Worm (Caenorhabditis elegans): ENCODE measurements around the gene C56C10.4.

ce11 chrII:6592251-6592650, 9.4 kb downstream of the C56C10.4 start, which contains the start of gene C56C10.9:
- TF ChIP-seq W03F9.2 (tag; optimal IDR thresholded peaks at IDR 0.05) (no peak), dao-5 (tag; optimal IDR thresholded peaks at IDR 0.05) (no peak), him-1 (tag; optimal IDR thresholded peaks at IDR 0.05) (no peak)
